Fruit fly (Drosophila melanogaster): ENCODE measurements around the gene AIF.

The AIF gene

DNA sequence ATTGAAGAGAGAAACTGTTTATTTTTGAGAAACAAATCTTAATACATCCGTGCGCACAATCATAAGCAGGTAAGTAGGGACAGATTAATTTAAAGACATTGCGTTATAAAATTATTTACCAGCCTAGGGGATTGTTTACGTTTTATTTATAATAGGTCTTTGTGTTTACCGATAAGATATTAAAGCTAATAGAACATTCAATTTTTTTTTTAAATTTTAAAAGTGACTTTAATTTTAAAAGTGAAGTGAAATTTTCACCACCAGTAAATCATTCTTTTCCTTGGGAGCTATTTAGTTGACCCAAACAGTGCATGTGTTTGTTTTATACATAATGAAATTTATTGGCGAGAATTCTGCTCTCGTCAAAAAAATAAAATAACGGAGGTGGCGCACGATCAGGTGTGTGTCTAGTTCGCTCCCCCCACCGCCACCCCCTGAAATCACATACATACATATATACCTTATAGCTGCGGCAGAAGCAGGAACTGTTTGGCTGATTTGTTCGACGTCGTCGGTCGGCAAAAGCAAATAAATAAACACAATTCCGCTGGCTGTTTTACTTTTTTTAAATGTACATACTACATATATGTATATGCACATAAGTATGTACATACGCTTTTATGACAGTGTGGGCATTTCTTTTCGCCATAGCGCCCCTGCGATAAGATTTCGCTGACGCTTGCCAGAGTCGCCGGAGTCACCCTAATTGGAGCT, 24.5 kb downstream of the AIF start:
- peak; percentile 95 for TF ChIP-seq noc (tag; optimal IDR thresholded peaks at IDR 0.05)

DNA sequence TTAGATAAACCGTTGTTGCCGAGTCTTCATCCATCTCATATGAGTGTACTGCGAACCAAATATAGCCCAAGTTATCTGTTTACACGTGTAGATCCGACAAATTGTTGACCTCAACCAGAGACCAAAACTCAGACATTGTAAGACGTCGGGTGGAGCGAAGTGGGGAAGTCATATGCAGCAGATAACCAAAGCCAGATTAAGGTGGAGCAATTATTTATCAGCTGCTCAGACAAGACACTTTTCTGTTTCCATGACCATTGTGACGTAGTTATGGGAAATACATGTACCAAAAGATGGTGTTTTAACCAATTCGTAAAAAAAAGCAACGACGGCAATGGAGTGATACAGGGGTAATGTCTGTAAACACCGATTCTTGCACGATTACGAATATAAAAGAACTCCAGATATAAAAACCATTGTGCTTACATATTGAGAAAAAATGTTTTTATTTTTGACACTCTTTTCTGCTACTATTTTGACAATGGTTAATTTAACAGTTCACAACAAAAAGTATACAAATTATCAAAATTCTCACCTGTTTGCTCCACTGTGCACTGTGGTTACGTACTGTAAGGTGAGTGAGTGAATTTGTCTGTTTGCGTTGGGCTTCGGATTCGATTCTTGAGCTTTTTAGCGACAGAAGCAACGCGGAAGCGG, 25.9 kb downstream of the AIF start:
- peak; percentile 38 for TF ChIP-seq noc (tag; optimal IDR thresholded peaks at IDR 0.05)

DNA sequence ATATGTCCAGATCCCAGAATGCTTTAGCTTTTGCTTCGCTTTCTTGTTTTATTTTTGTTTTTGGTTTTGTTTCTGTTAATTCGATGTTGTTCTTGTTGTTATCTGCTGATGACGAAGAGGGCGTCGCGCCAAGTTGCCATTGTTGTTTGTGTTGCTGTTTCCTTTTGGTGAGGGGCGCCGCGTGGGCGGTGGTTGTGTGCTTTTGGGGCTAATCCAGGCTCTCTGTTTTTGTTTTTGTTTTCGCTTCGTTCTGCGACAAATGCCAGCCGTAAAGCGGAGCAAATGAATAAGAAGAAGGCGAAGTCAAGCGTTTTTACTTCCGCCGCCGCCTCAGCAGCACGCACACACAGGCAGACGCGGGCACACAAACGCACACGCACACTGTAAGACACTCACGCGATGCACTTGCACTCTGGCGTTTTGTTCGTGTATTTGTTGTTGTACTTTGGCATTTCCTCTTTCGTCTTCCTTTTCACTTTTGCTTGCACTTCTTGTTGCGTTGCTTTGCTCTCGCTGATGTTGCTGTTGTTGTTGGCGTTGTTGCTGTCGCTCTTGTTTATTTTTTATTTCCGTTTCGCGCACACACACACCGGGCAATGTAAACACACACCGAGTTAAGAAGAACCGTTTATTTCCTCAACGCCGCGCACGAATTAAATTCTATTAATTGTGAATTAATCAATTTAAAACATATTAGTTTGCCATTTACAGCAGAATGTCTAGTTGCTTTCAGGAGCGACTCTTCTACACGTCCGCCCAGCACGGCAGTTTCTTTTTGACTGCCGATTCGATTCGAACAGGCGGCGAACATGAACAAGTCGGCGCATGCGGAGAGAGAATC, 26.6 kb downstream of the AIF start, which contains the start of gene aop:
Gene aop (minus strand): TSS at position 786 of the 841 bp plus-strand sequence.
- TF ChIP-seq noc (tag; optimal IDR thresholded peaks at IDR 0.05) = no peak

DNA sequence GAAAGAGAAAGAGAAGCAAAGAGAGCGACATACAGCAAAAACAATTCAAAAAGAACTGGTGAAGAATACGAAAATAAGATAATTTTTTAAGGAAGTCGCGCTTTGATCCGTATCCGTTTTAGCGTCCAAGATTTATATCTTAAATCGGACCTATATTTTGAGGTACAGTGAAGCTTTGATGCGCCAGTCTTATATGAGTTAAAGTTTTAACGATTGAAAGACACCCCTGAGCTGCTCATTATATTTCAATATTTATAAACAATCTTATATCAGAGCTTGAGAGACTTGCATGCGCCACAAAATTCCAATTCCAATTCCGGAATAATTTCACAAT, 27.2 kb downstream of the AIF start:
- no peak for TF ChIP-seq noc (tag; optimal IDR thresholded peaks at IDR 0.05)

DNA sequence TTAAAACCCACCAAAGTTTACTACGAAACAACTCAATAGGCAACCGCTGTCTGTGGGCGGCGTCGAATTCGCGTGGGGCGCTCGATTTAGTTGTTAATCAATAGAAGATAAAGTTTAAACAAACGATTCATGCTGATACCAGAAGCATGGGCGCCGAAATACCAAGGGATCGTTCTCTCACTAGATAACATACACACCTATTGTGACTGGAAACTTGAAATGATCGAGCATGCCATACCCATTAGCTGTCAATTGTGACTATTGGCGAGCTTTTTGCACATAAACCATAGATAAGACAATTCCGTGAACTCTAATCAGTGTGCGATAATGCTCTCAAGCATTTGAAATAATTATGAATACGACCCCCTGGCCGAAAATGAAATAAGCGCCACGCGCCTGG, 27.8 kb downstream of the AIF start:
- TF ChIP-seq noc (tag; optimal IDR thresholded peaks at IDR 0.05) = peak; percentile 64

dm6 chr2L:2180120-2180539, 28.6 kb downstream of the AIF start:
- TF ChIP-seq noc (tag; optimal IDR thresholded peaks at IDR 0.05) = peak; percentile 37

DNA sequence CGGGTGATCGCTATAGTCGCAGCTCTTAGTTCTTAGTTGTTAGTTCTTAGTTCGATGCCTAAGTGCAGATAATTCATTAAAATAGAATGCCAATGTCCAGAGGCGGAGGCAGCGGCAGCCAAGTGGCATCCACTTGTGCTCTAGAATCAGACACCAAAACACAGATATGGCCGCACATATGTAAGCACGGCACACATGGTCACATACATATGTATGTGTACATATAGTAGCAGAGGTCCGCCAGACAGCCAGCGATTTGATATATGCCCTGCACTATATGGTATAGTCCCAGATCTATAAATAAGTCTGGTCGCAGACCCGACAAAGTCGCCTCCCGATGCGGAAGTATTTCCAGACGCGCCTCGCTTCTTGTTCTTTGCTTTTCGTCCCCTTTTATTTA, 29.1 kb downstream of the AIF start:
- no peak for TF ChIP-seq noc (tag; optimal IDR thresholded peaks at IDR 0.05)

dm6 chr2L:2181971-2182643, 30.6 kb downstream of the AIF start:
- no peak for TF ChIP-seq noc (tag; optimal IDR thresholded peaks at IDR 0.05)

DNA sequence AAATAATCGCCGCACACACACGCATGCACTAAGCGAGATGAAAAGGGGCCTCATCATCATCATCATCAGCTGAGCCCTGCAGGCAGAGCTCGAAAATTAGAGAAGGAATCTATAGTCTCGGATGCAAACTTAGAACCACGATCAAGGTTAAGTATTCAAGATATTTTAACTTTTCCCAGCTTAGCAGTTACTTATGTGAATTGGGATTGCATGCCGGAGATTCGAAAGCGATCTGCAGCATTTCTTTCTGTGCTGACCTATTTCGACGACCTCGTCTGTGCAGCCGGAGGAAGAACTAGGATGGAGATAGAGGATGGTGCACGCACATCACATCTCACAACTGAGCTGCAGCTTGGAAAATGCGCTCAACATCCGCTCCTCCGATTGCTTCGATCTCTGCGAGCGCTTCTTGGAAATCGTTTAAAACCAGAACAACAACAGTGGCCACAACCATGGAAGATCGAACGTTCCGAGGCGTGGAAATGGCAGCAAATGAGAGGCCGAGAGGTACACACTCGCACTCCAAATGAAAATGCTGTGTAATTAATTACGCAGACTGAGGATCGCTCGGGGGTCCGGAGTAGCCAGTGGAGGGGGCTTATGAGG, 31.3 kb downstream of the AIF start:
- TF ChIP-seq noc (tag; optimal IDR thresholded peaks at IDR 0.05) = no peak

DNA sequence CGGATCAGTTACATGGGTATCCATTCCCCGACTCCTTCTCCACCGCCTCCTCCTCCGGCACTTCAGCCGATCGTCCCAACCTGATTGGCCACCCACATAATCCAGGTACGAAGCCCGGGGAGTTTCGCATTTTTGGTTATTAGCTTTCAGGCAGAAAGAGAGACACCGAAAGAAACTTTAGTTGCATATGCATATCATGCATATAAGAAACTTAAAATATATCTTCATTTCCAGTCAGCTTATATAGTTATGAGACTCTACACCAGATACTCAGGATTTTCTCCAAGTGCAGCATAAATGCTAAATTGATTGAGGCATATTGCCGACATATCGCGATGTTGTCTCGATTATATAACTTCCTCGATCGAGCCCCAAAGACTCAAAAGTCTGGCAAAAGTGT, 32.6 kb downstream of the AIF start:
- TF ChIP-seq noc (tag; optimal IDR thresholded peaks at IDR 0.05) = no peak

DNA sequence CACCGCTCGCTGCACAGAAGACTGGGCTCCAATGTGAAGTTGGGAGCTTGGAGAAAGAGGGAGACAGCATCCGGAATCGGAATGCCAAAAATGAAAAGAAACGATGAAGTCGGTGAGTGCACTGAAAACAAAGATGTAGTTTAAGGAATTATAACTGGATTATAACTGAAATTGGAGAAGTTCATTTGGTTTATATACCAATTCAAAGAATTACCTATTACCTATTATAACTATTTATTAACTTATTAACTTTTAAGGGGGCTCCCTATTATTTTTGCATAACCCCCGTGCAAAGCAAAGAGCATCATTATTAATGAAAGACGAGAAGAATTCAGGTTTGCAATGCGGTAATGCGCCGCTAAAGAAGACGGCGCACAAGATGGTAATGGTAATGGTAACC, 33.1 kb downstream of the AIF start:
- no peak for TF ChIP-seq noc (tag; optimal IDR thresholded peaks at IDR 0.05)

DNA sequence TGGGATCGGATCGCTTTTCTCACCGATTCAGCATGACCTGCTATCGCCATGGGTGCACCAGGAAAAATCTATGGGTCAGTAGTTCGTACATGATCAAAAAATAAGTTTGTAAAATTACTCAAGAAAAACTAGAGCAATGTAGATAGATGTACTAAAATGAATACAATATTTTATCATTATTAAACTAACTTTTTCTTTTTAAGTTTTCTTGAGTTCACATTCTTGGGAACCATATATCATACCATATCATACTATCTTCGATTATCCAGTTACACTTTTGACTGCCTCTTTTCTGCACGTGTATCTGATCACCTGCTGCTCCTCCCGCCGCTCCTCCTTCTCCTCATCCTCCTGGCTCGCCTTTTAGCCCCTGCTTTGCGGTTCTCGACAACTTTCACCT, 33.8 kb downstream of the AIF start:
- TF ChIP-seq noc (tag; optimal IDR thresholded peaks at IDR 0.05) = no peak

DNA sequence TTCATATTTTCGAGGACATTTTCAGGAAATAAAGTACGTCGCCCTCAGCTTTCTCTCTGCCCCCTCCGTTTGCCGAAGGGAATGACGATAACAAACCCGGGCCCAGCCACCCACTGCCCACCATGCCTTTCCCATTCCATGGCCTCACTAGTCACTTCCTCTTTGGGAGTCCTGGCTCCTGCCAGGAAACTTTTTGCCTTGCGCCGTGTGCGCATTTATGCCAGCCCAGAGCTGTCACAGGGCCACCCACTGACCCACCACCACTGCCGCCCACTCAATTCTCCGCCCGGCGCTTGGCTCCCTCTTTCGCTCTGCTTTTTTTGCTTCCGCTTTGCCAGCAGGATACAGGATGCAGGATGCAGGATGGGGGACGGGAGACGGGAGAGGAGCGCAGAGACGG, 35.9 kb downstream of the AIF start:
- TF ChIP-seq noc (tag; optimal IDR thresholded peaks at IDR 0.05) = no peak

DNA sequence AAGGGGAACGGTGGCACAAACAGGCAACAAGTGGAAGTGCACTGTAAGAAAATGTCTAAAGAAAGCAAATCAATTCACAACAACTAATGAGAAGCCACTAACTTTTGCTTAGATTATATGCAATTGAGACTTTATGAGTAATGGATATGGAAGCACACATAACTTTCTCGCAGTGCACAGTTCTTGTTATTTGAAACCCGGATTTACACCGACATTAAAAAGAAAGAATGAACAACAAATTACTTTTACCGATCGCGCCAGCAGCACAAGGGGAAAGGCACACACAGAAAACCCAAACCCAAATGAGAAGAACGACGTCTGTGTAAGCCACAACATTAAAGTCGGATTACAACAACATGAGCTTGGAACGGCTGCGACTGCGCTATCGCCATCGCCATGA, 37.5 kb downstream of the AIF start:
- TF ChIP-seq noc (tag; optimal IDR thresholded peaks at IDR 0.05) = no peak

- no peak for TF ChIP-seq noc (tag; optimal IDR thresholded peaks at IDR 0.05)
Observed at dm6 chr2L:2190684-2191083, 39.1 kb downstream of the AIF start.

dm6 chr2L:2191404-2191803, 39.9 kb downstream of the AIF start:
- no peak for TF ChIP-seq noc (tag; optimal IDR thresholded peaks at IDR 0.05)

Measured in whole organism, larva.